Fruit fly (Drosophila melanogaster) whole organism, embryonic: ENCODE results near the gene CG9008.
A peak's percentile ranks its signal among the peaks of the same experiment; 100 is the strongest.

Source experiments
- Ada2b ChIP-seq: fragments of 200-800 bp; sonication (Bioruptor generic); IDR thresholded peaks from 2 replicates; pipeline ENCODE4 v1.3.6; 2022; ENCODE audit warnings: missing biosample characterization, missing genetic modification characterization
- BEAF-32 ChIP-seq: fragments of 200-800 bp; sonication (Bioruptor generic); optimal IDR thresholded peaks from 3 replicates; lab custom pipeline; 2017; ENCODE audit warnings: missing biosample characterization, missing genetic modification characterization, mild to moderate bottlenecking, moderate library complexity, missing genetic modification reagents
- C15 ChIP-seq: fragments of 200-800 bp; sonication (Bioruptor generic); IDR thresholded peaks from 3 replicates; pipeline ENCODE4 v1.3.6; 2022; ENCODE audit warnings: missing biosample characterization, missing genetic modification characterization
- CG11695 ChIP-seq: fragments of 200-800 bp; sonication (Bioruptor generic); IDR thresholded peaks from 3 replicates; pipeline ENCODE4 v1.3.6; 2022; ENCODE audit warnings: missing biosample characterization, missing genetic modification characterization
- CG12769 ChIP-seq: fragments of 200-800 bp; sonication (Bioruptor generic); optimal IDR thresholded peaks from 2 replicates; lab custom pipeline; 2019; ENCODE audit warnings: missing biosample characterization, mild to moderate bottlenecking, missing genetic modification characterization, moderate library complexity
- CG13287 ChIP-seq: fragments of 200-800 bp; sonication (Bioruptor generic); IDR thresholded peaks from 2 replicates; pipeline ENCODE4 v1.3.6; 2022; ENCODE audit warnings: missing biosample characterization, missing genetic modification characterization; ENCODE audit not compliant: partially characterized antibody
- CG14441 ChIP-seq: fragments of 200-800 bp; sonication (Bioruptor generic); IDR thresholded peaks from 2 replicates; pipeline ENCODE4 v1.3.6; 2022; ENCODE audit warnings: missing biosample characterization, missing genetic modification characterization
- CG14965 ChIP-seq: fragments of 200-800 bp; sonication (Bioruptor generic); optimal IDR thresholded peaks from 2 replicates; lab custom pipeline; 2016; ENCODE audit warnings: missing biosample characterization, missing genetic modification characterization, borderline replicate concordance
- CG16863 ChIP-seq: fragments of 200-800 bp; sonication (Bioruptor generic); optimal IDR thresholded peaks from 3 replicates; lab custom pipeline; 2016; ENCODE audit warnings: missing biosample characterization, missing genetic modification characterization
- CG17359 ChIP-seq: fragments of 200-800 bp; sonication (Bioruptor generic); optimal IDR thresholded peaks from 3 replicates; lab custom pipeline; 2018; ENCODE audit warnings: missing biosample characterization, mild to moderate bottlenecking, missing genetic modification characterization, moderate library complexity
- CG18619 ChIP-seq: fragments of 200-800 bp; sonication (Bioruptor generic); optimal IDR thresholded peaks from 3 replicates; lab custom pipeline; 2017; ENCODE audit warnings: missing biosample characterization, mild to moderate bottlenecking, missing genetic modification characterization
- CG2120 ChIP-seq: fragments of 200-800 bp; sonication (Bioruptor generic); optimal IDR thresholded peaks from 3 replicates; lab custom pipeline; 2016; ENCODE audit warnings: missing biosample characterization, missing genetic modification characterization
- CG30020 ChIP-seq: fragments of 200-800 bp; optimal IDR thresholded peaks from 2 replicates; lab custom pipeline; 2019; ENCODE audit warnings: missing biosample characterization, mild to moderate bottlenecking, missing genetic modification characterization, moderate library complexity
- CG31365 ChIP-seq: fragments of 200-800 bp; sonication (Bioruptor generic); optimal IDR thresholded peaks from 2 replicates; lab custom pipeline; 2018; ENCODE audit warnings: missing biosample characterization, mild to moderate bottlenecking, missing genetic modification characterization
- CG31388 ChIP-seq: fragments of 200-800 bp; sonication (Bioruptor generic); optimal IDR thresholded peaks from 2 replicates; lab custom pipeline; 2016; ENCODE audit warnings: missing biosample characterization, missing genetic modification characterization
- CG32532 ChIP-seq: fragments of 200-800 bp; sonication (Bioruptor generic); IDR thresholded peaks from 2 replicates; pipeline ENCODE4 v1.3.6; 2022; ENCODE audit warnings: missing biosample characterization, missing genetic modification characterization
- CG3407 ChIP-seq: fragments of 200-800 bp; sonication (Bioruptor generic); optimal IDR thresholded peaks from 2 replicates; lab custom pipeline; 2018; ENCODE audit warnings: missing biosample characterization, mild to moderate bottlenecking, missing genetic modification characterization
- CG34376 ChIP-seq: fragments of 200-800 bp; sonication (Bioruptor generic); optimal IDR thresholded peaks from 2 replicates; lab custom pipeline; 2018; ENCODE audit warnings: missing biosample characterization, mild to moderate bottlenecking, missing genetic modification characterization
- CG3847 ChIP-seq: fragments of 200-800 bp; sonication (Bioruptor generic); IDR thresholded peaks from 2 replicates; pipeline ENCODE4 v1.3.6; 2022; ENCODE audit warnings: missing biosample characterization, missing genetic modification characterization
- CG42726 ChIP-seq: fragments of 200-800 bp; sonication (Bioruptor generic); IDR thresholded peaks from 2 replicates; pipeline ENCODE4 v1.3.6; 2022; ENCODE audit warnings: missing biosample characterization, missing genetic modification characterization; ENCODE audit not compliant: partially characterized antibody
- CG6813 ChIP-seq: fragments of 200-800 bp; sonication (Bioruptor generic); optimal IDR thresholded peaks from 2 replicates; lab custom pipeline; 2017; ENCODE audit warnings: missing biosample characterization, missing genetic modification characterization, mild to moderate bottlenecking, moderate library complexity, missing genetic modification reagents
- CG7963 ChIP-seq: fragments of 200-800 bp; sonication (Bioruptor generic); IDR thresholded peaks from 3 replicates; pipeline ENCODE4 v1.3.6; 2022; ENCODE audit warnings: missing biosample characterization, missing genetic modification characterization; ENCODE audit not compliant: partially characterized antibody
- CG9797 ChIP-seq: fragments of 200-800 bp; sonication (Bioruptor generic); optimal IDR thresholded peaks from 3 replicates; lab custom pipeline; 2018; ENCODE audit warnings: missing biosample characterization, mild to moderate bottlenecking, missing genetic modification characterization
- Dfd ChIP-seq, 2 experiments: fragments of >200 bp; optimal IDR thresholded peaks; 2 replicates each; lab custom pipeline; 2017; ENCODE audit warnings: missing biosample characterization in 2 of 2, missing genetic modification characterization in 2 of 2
- HLH4C ChIP-seq: fragments of 200-800 bp; sonication (Bioruptor generic); IDR thresholded peaks from 3 replicates; pipeline ENCODE4 v1.3.6; 2022; ENCODE audit warnings: missing biosample characterization, missing genetic modification characterization; ENCODE audit not compliant: partially characterized antibody
- MBD-R2 ChIP-seq: fragments of 200-800 bp; sonication (Bioruptor generic); IDR thresholded peaks from 2 replicates; pipeline ENCODE4 v1.3.6; 2022; ENCODE audit warnings: missing biosample characterization, missing genetic modification characterization
- Mrtf ChIP-seq: fragments of 200-800 bp; sonication (Bioruptor generic); IDR thresholded peaks from 3 replicates; pipeline ENCODE4 v1.3.6; 2022; ENCODE audit warnings: missing biosample characterization, missing genetic modification characterization
- NC2α ChIP-seq: fragments of 200-800 bp; sonication (Bioruptor generic); optimal IDR thresholded peaks from 2 replicates; lab custom pipeline; 2016; ENCODE audit warnings: missing biosample characterization, missing genetic modification characterization
- NC2β ChIP-seq: fragments of 200-800 bp; sonication (Bioruptor generic); optimal IDR thresholded peaks from 2 replicates; lab custom pipeline; 2016; ENCODE audit warnings: missing biosample characterization, missing genetic modification characterization
- Nf-YC ChIP-seq: fragments of 200-800 bp; optimal IDR thresholded peaks from 3 replicates; lab custom pipeline; 2019; ENCODE audit warnings: missing biosample characterization, mild to moderate bottlenecking, missing genetic modification characterization, moderate library complexity
- Spps ChIP-seq: fragments of 200-800 bp; sonication (Bioruptor generic); optimal IDR thresholded peaks from 2 replicates; lab custom pipeline; 2018; ENCODE audit warnings: missing biosample characterization, mild to moderate bottlenecking, missing genetic modification characterization
- Sry-β ChIP-seq: fragments of 200-800 bp; sonication (Bioruptor generic); optimal IDR thresholded peaks from 2 replicates; lab custom pipeline; 2018; ENCODE audit warnings: missing biosample characterization, mild to moderate bottlenecking, missing genetic modification characterization, moderate library complexity
- Sry-δ ChIP-seq: fragments of 200-800 bp; sonication (Bioruptor generic); optimal IDR thresholded peaks from 2 replicates; lab custom pipeline; 2016; ENCODE audit warnings: missing biosample characterization, missing genetic modification characterization
- ab ChIP-seq: fragments of 200-800 bp; sonication (Bioruptor generic); optimal IDR thresholded peaks from 2 replicates; lab custom pipeline; 2016; ENCODE audit warnings: missing biosample characterization, missing genetic modification characterization
- ase ChIP-seq: fragments of 200-800 bp; sonication (Bioruptor generic); IDR thresholded peaks from 3 replicates; pipeline ENCODE4 v1.3.6; 2022; ENCODE audit warnings: missing biosample characterization, missing genetic modification characterization
- danr ChIP-seq: fragments of 200-800 bp; sonication (Bioruptor generic); IDR thresholded peaks from 2 replicates; pipeline ENCODE4 v1.3.6; 2022; ENCODE audit warnings: missing biosample characterization, missing genetic modification characterization
- dm ChIP-seq: fragments of 200-800 bp; sonication (Bioruptor generic); optimal IDR thresholded peaks from 3 replicates; lab custom pipeline; 2016; ENCODE audit warnings: missing biosample characterization, missing genetic modification characterization
- gfzf ChIP-seq: fragments of 200-800 bp; sonication (Bioruptor generic); optimal IDR thresholded peaks from 2 replicates; lab custom pipeline; 2016; ENCODE audit warnings: missing biosample characterization, mild to moderate bottlenecking, missing genetic modification characterization, moderate library complexity
- gro ChIP-seq: fragments of 200-800 bp; sonication (Bioruptor generic); optimal IDR thresholded peaks from 2 replicates; lab custom pipeline; 2016; ENCODE audit warnings: missing biosample characterization, missing genetic modification characterization
- ham ChIP-seq: fragments of 200-800 bp; sonication (Bioruptor generic); IDR thresholded peaks from 2 replicates; pipeline ENCODE4 v1.3.6; 2022; ENCODE audit warnings: missing biosample characterization, missing genetic modification characterization
- hb ChIP-seq: fragments of 200-800 bp; sonication (Bioruptor generic); IDR thresholded peaks from 3 replicates; pipeline ENCODE4 v1.3.6; 2022; ENCODE audit warnings: missing biosample characterization, missing genetic modification characterization; ENCODE audit not compliant: partially characterized antibody
- nmo ChIP-seq: fragments of 200-800 bp; sonication (Bioruptor generic); optimal IDR thresholded peaks from 2 replicates; lab custom pipeline; 2018; ENCODE audit warnings: missing biosample characterization, mild to moderate bottlenecking, missing genetic modification characterization, moderate library complexity
- onecut ChIP-seq: fragments of 200-800 bp; sonication (Bioruptor generic); IDR thresholded peaks from 2 replicates; pipeline ENCODE4 v1.3.6; 2022; ENCODE audit warnings: missing biosample characterization, missing genetic modification characterization
- pfk ChIP-seq: fragments of 200-800 bp; sonication (Bioruptor generic); optimal IDR thresholded peaks from 2 replicates; lab custom pipeline; 2018; ENCODE audit warnings: missing biosample characterization, mild to moderate bottlenecking, missing genetic modification characterization, moderate library complexity
- rib ChIP-seq: fragments of 200-800 bp; sonication (Bioruptor generic); IDR thresholded peaks from 2 replicates; pipeline ENCODE4 v1.3.6; 2022; ENCODE audit warnings: missing biosample characterization, missing genetic modification characterization
- sim ChIP-seq: fragments of 200-800 bp; sonication (Bioruptor generic); IDR thresholded peaks from 2 replicates; pipeline ENCODE4 v1.3.6; 2022; ENCODE audit warnings: missing biosample characterization, missing genetic modification characterization
- tin ChIP-seq: fragments of 200-800 bp; sonication (Bioruptor generic); optimal IDR thresholded peaks from 3 replicates; lab custom pipeline; 2016; ENCODE audit warnings: missing biosample characterization, missing genetic modification characterization
- unc-4 ChIP-seq: fragments of 200-800 bp; sonication (Bioruptor generic); IDR thresholded peaks from 2 replicates; pipeline ENCODE4 v1.3.6; 2022; ENCODE audit warnings: missing biosample characterization, missing genetic modification characterization; ENCODE audit not compliant: partially characterized antibody
- usp ChIP-seq: fragments of >200 bp; optimal IDR thresholded peaks from 2 replicates; lab custom pipeline; 2017; ENCODE audit warnings: missing biosample characterization, missing genetic modification characterization
- zen2 ChIP-seq: fragments of 200-800 bp; sonication (Bioruptor generic); IDR thresholded peaks from 3 replicates; pipeline ENCODE4 v1.3.6; 2022; ENCODE audit warnings: missing biosample characterization, missing genetic modification characterization; ENCODE audit not compliant: partially characterized antibody

CG9008 gene

DNA sequence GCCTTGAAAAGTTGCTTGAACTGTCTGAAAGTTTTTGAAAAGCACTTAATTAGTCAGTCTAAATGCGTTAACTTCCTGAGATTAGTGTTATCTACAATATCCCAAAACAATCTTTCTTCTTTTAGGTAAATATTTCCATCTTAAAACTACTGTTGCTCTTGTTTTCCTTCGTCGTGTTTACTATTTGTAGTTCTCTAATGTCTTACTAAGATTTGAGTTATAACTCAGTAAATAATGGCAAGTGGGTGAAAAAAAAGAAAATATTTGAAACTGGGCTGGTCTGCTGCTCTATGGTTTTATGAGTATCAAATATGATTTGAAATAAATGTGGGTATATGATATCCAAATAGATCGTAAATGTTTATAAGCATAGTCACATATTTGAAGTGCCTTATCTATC lies 21.2 kb upstream of the CG9008 start (continued):
- TF ChIP-seq NC2α (no peak), ham (GFP tag; lab: Robert Waterston, UW) (no peak), CG17359 (tag; lab: Kevin White, UChicago) (peak; percentile 50)

DNA sequence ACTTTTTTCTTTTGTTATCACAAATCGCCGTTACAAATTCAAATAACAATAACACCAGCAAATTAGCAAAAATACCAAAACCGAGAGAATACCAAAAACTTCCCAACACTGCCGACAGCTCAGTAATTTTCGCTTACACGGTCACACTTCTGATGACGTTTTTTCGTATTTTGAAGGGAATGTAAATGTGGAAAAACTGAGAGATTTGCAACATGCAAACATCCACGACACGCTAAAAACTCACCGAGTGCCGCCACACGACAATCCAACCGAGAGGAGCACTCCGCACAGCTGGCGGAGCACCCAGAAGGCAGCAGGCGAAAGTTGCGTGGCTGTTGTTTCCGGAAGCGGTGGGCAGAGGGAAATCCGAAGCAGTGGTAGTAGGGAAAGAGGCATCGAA lies 13.4 kb upstream of the CG9008 start, which contains the start of gene Sec71:
Gene Sec71 (plus strand): TSS at position 117 of the 400 bp plus-strand sequence.
- TF ChIP-seq Ada2b (GFP tag; lab: Robert Waterston, UW): no peak
- no peak for TF ChIP-seq gro
- no peak for TF ChIP-seq pfk (GFP tag; lab: Kevin White, UChicago)
- peak; percentile 13 for TF ChIP-seq dm (GFP tag; lab: Kevin White, UChicago)
- TF ChIP-seq CG11695 (GFP tag; lab: Robert Waterston, UW): no peak
- TF ChIP-seq ase (GFP tag; lab: Robert Waterston, UW): no peak
- TF ChIP-seq CG13287 (GFP tag; lab: Robert Waterston, UW): 0 out of 2 replicates have a peak, but pooled peaks have one; percentile 30
- TF ChIP-seq CG7963 (GFP tag; lab: Robert Waterston, UW): no peak
- peak; percentile 22 for TF ChIP-seq Sry-δ (GFP tag; lab: Kevin White, UChicago)
- no peak for TF ChIP-seq CG30020 (tag; lab: Kevin White, UChicago)
- no peak for TF ChIP-seq CG14441 (GFP tag; lab: Robert Waterston, UW)
- TF ChIP-seq CG3847 (GFP tag; lab: Robert Waterston, UW): peak; percentile 31; the same call in 1 of the 2 replicates
- no peak for TF ChIP-seq CG31365 (tag; lab: Kevin White, UChicago)
- no peak for TF ChIP-seq onecut (GFP tag; lab: Robert Waterston, UW)
- no peak for TF ChIP-seq unc-4 (GFP tag; lab: Robert Waterston, UW)
- TF ChIP-seq tin (GFP tag; lab: Kevin White, UChicago): no peak
- no peak for TF ChIP-seq CG42726
- no peak for TF ChIP-seq CG14965
- no peak for TF ChIP-seq CG3407 (GFP tag; lab: Kevin White, UChicago)
- no peak for TF ChIP-seq CG32532 (GFP tag; lab: Robert Waterston, UW)
- TF ChIP-seq MBD-R2 (GFP tag; lab: Robert Waterston, UW): peak; percentile 64
- TF ChIP-seq ab (GFP tag; lab: Kevin White, UChicago): no peak
- no peak for TF ChIP-seq Spps (tag; lab: Kevin White, UChicago)
- TF ChIP-seq danr (GFP tag; lab: Robert Waterston, UW): no peak
- TF ChIP-seq HLH4C (GFP tag; lab: Robert Waterston, UW): no peak
- TF ChIP-seq CG34376 (GFP tag; lab: Kevin White, UChicago): no peak
- TF ChIP-seq hb: no peak
- TF ChIP-seq CG2120 (GFP tag; lab: Kevin White, UChicago): peak; percentile 3
- no peak for TF ChIP-seq NC2β
- TF ChIP-seq CG6813 (GFP tag; lab: Kevin White, UChicago): no peak
- TF ChIP-seq CG12769 (tag; lab: Kevin White, UChicago): no peak
- TF ChIP-seq sim (GFP tag; lab: Robert Waterston, UW): no peak
- TF ChIP-seq usp (GFP tag; lab: Kevin White, UChicago): no peak
- no peak for TF ChIP-seq Sry-β
- peak; percentile 29 for TF ChIP-seq nmo (GFP tag; lab: Kevin White, UChicago)
- TF ChIP-seq CG31388 (GFP tag; lab: Kevin White, UChicago): no peak
- TF ChIP-seq Dfd (GFP tag; optimal IDR thresholded peaks at IDR 0.05; lab: Kevin White, UChicago): no peak
- TF ChIP-seq rib (GFP tag; lab: Robert Waterston, UW): no peak
- TF ChIP-seq gfzf (GFP tag; lab: Kevin White, UChicago): peak; percentile 89
- TF ChIP-seq zen2 (GFP tag; lab: Robert Waterston, UW): no peak
- no peak for TF ChIP-seq CG18619
- TF ChIP-seq Mrtf (GFP tag; lab: Robert Waterston, UW): no peak
- TF ChIP-seq BEAF-32: peak; percentile 31
- TF ChIP-seq CG9797 (GFP tag; lab: Kevin White, UChicago): peak; percentile 86
- TF ChIP-seq CG16863 (GFP tag; lab: Kevin White, UChicago): peak; percentile 3
- no peak for TF ChIP-seq C15 (GFP tag; lab: Robert Waterston, UW)
- no peak for TF ChIP-seq Nf-YC (tag; lab: Kevin White, UChicago)
